Fruit fly (Drosophila melanogaster): ENCODE data around the gene CG43797.

DNA sequence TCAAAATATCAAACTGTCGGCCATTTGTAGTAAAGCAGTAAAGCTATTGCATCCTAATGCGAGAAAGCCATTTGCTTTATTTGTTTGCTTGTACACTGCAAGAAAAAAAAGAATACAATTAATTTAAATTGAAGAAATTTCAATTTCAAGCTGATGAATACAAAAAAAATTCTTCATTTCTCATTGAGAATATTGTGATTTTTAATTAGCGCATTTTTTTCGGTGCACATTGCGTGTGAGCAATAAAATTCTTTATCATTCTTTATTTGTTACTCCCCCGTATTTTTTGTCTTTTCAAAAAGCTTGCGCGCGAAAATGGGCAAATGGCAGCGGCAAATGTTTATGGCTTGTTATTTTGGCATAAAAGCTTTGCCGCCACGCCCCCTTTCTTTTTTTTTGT is 12.3 kb downstream of the CG43797 start:
- no peak for TF ChIP-seq insv (optimal IDR thresholded peaks at IDR 0.05)
- no peak for TF ChIP-seq ttk (optimal IDR thresholded peaks at IDR 0.05)
